Fruit fly (Drosophila melanogaster) whole organism, embryonic: ENCODE results near the gene CG14995.

Experiments used
- CG11085 ChIP-seq: fragments of 200-800 bp; sonication (Bioruptor generic); IDR thresholded peaks from 2 replicates; pipeline ENCODE4 v1.3.6; 2022; ENCODE audit warnings: missing biosample characterization, missing genetic modification characterization
- CG12236 ChIP-seq: fragments of 200-800 bp; sonication (Bioruptor generic); optimal IDR thresholded peaks from 2 replicates; lab custom pipeline; 2016; ENCODE audit warnings: missing biosample characterization, missing genetic modification characterization
- CG17359 ChIP-seq: fragments of 200-800 bp; sonication (Bioruptor generic); optimal IDR thresholded peaks from 3 replicates; lab custom pipeline; 2018; ENCODE audit warnings: missing biosample characterization, mild to moderate bottlenecking, missing genetic modification characterization, moderate library complexity
- CG2199 ChIP-seq: fragments of 200-800 bp; sonication (Bioruptor generic); IDR thresholded peaks from 3 replicates; pipeline ENCODE4 v1.3.6; 2022; ENCODE audit warnings: missing biosample characterization, missing genetic modification characterization
- CG4707 ChIP-seq: fragments of 200-800 bp; sonication (Bioruptor generic); optimal IDR thresholded peaks from 2 replicates; lab custom pipeline; 2018; ENCODE audit warnings: missing biosample characterization, mild to moderate bottlenecking, missing genetic modification characterization, moderate library complexity
- CG6175 ChIP-seq: fragments of 200-800 bp; sonication (Bioruptor generic); IDR thresholded peaks from 3 replicates; pipeline ENCODE4 v1.3.6; 2022; ENCODE audit warnings: missing biosample characterization, missing genetic modification characterization
- CG6272 ChIP-seq: fragments of 200-800 bp; sonication (Bioruptor generic); IDR thresholded peaks from 2 replicates; pipeline ENCODE4 v1.3.6; 2022; ENCODE audit warnings: missing biosample characterization, missing genetic modification characterization
- CG6791 ChIP-seq: fragments of 200-800 bp; sonication (Bioruptor generic); IDR thresholded peaks from 3 replicates; pipeline ENCODE4 v1.3.6; 2022; ENCODE audit warnings: missing biosample characterization, missing genetic modification characterization; ENCODE audit not compliant: partially characterized antibody
- CG7357 ChIP-seq: fragments of 200-800 bp; sonication (Bioruptor generic); IDR thresholded peaks from 3 replicates; pipeline ENCODE4 v1.3.6; 2022; ENCODE audit warnings: missing biosample characterization, missing genetic modification characterization
- CG7745 ChIP-seq: fragments of 200-800 bp; sonication (Bioruptor generic); optimal IDR thresholded peaks from 2 replicates; lab custom pipeline; 2018; ENCODE audit warnings: missing biosample characterization, mild to moderate bottlenecking, missing genetic modification characterization, moderate library complexity
- CG8290 ChIP-seq, 3 experiments: fragments of 200-800 bp; sonication (Bioruptor generic); optimal IDR thresholded peaks; 2 replicates each; lab custom pipeline; 2016 to 2019; ENCODE audit warnings: missing biosample characterization in 3 of 3, missing genetic modification characterization in 3 of 3, mild to moderate bottlenecking in 2 of 3, moderate library complexity in 1 of 3
- D19A ChIP-seq: fragments of 200-800 bp; optimal IDR thresholded peaks from 3 replicates; lab custom pipeline; 2019; ENCODE audit warnings: missing biosample characterization, mild to moderate bottlenecking, missing genetic modification characterization, moderate library complexity
- Dbx ChIP-seq: fragments of 200-800 bp; sonication (Bioruptor generic); IDR thresholded peaks from 3 replicates; pipeline ENCODE4 v1.3.6; 2022; ENCODE audit warnings: missing biosample characterization, missing genetic modification characterization
- E2f2 ChIP-seq: fragments of 200-800 bp; sonication (Bioruptor generic); IDR thresholded peaks from 2 replicates; pipeline ENCODE4 v1.3.6; 2022; ENCODE audit warnings: missing biosample characterization, missing genetic modification characterization
- Med ChIP-seq: fragments of 200-800 bp; sonication (Bioruptor generic); peaks from one replicate; lab custom pipeline; 2016; ENCODE audit warnings: missing biosample characterization, missing genetic modification characterization, mild to moderate bottlenecking, inconsistent platforms, moderate library complexity
- Optix ChIP-seq: fragments of 200-800 bp; sonication (Bioruptor generic); IDR thresholded peaks from 3 replicates; pipeline ENCODE4 v1.3.6; 2022; ENCODE audit warnings: missing biosample characterization, missing genetic modification characterization
- Pdp1 ChIP-seq, 2 experiments: fragments of 200-800 bp; sonication (Bioruptor generic); optimal IDR thresholded peaks; 3 replicates each; lab custom pipeline; 2016; ENCODE audit warnings: missing biosample characterization in 2 of 2, missing genetic modification characterization in 2 of 2, mild to moderate bottlenecking in 1 of 2, moderate library complexity in 1 of 2
- Sox100B ChIP-seq: fragments of 200-800 bp; sonication (Bioruptor generic); optimal IDR thresholded peaks from 3 replicates; lab custom pipeline; 2018; ENCODE audit warnings: missing biosample characterization, mild to moderate bottlenecking, missing genetic modification characterization
- YL-1 ChIP-seq: fragments of 200-800 bp; sonication (Bioruptor generic); optimal IDR thresholded peaks from 3 replicates; lab custom pipeline; 2017; ENCODE audit warnings: missing biosample characterization, mild to moderate bottlenecking, missing genetic modification characterization
- ara ChIP-seq: fragments of 200-800 bp; sonication (Bioruptor generic); IDR thresholded peaks from 2 replicates; pipeline ENCODE4 v1.3.6; 2022; ENCODE audit warnings: missing biosample characterization, missing genetic modification characterization
- bowl ChIP-seq: fragments of 200-800 bp; sonication (Bioruptor generic); IDR thresholded peaks from 2 replicates; pipeline ENCODE4 v1.3.6; 2022; ENCODE audit warnings: missing biosample characterization, missing genetic modification characterization
- ci ChIP-seq: fragments of 200-800 bp; sonication (Bioruptor generic); IDR thresholded peaks from 3 replicates; pipeline ENCODE4 v1.3.6; 2022; ENCODE audit warnings: missing biosample characterization, missing genetic modification characterization
- croc ChIP-seq: fragments of 200-800 bp; sonication (Bioruptor generic); conservative IDR thresholded peaks from 3 replicates; pipeline ENCODE4 v1.3.6; 2022; ENCODE audit warnings: missing biosample characterization, missing genetic modification characterization
- eve ChIP-seq, 2 experiments: fragments of >200 bp; optimal IDR thresholded peaks; 2 replicates each; lab custom pipeline; 2017; ENCODE audit warnings: missing biosample characterization in 2 of 2, missing genetic modification characterization in 2 of 2
- gcm ChIP-seq: fragments of 200-800 bp; sonication (Bioruptor generic); optimal IDR thresholded peaks from 2 replicates; lab custom pipeline; 2019; ENCODE audit warnings: missing biosample characterization, mild to moderate bottlenecking, missing genetic modification characterization, moderate library complexity
- grau ChIP-seq: fragments of 200-800 bp; optimal IDR thresholded peaks from 3 replicates; lab custom pipeline; 2019; ENCODE audit warnings: missing biosample characterization, mild to moderate bottlenecking, missing genetic modification characterization, moderate library complexity
- gsb ChIP-seq: fragments of 200-800 bp; sonication (Bioruptor generic); IDR thresholded peaks from 2 replicates; pipeline ENCODE4 v1.3.6; 2022; ENCODE audit warnings: missing biosample characterization, missing genetic modification characterization
- hkb ChIP-seq, 2 experiments: fragments of 200-800 bp in 1 of 2; fragments of >200 bp in 1 of 2; sonication (Bioruptor generic) in 1 of 2; IDR thresholded peaks in 1 of 2; optimal IDR thresholded peaks in 1 of 2; 2 replicates each; pipeline versions ENCODE4 v1.3.6 to Lab custom; 2017 to 2022; ENCODE audit warnings: missing biosample characterization in 1 of 2, missing genetic modification characterization in 1 of 2
- lab ChIP-seq: fragments of 200-800 bp; sonication (Bioruptor generic); optimal IDR thresholded peaks from 3 replicates; lab custom pipeline; 2017; ENCODE audit warnings: missing biosample characterization, missing genetic modification characterization, mild to moderate bottlenecking, moderate library complexity, missing genetic modification reagents
- lov ChIP-seq, 2 experiments: fragments of 200-800 bp in 1 of 2; fragments of >200 bp in 1 of 2; sonication (Bioruptor generic) in 1 of 2; IDR thresholded peaks in 1 of 2; optimal IDR thresholded peaks in 1 of 2; 2 replicates in 1 of 2; 3 replicates in 1 of 2; pipeline versions ENCODE4 v1.3.6 to Lab custom; 2017 to 2022; ENCODE audit warnings: missing biosample characterization in 1 of 2, missing genetic modification characterization in 1 of 2
- nerfin-2 ChIP-seq: fragments of 200-800 bp; sonication (Bioruptor generic); IDR thresholded peaks from 2 replicates; pipeline ENCODE4 v1.3.6; 2022; ENCODE audit warnings: missing biosample characterization, missing genetic modification characterization; ENCODE audit not compliant: partially characterized antibody
- nom ChIP-seq: fragments of 200-800 bp; sonication (Bioruptor generic); optimal IDR thresholded peaks from 2 replicates; lab custom pipeline; 2017; ENCODE audit warnings: missing biosample characterization, missing genetic modification characterization, mild to moderate bottlenecking, moderate library complexity, missing genetic modification reagents
- odd ChIP-seq: fragments of 200-800 bp; sonication (Bioruptor generic); optimal IDR thresholded peaks from 2 replicates; lab custom pipeline; 2017; ENCODE audit warnings: missing biosample characterization, mild to moderate bottlenecking, missing genetic modification characterization
- row ChIP-seq: fragments of 200-800 bp; sonication (Bioruptor generic); IDR thresholded peaks from 3 replicates; pipeline ENCODE4 v1.3.6; 2022; ENCODE audit warnings: missing biosample characterization, missing genetic modification characterization
- seq ChIP-seq: fragments of 200-800 bp; sonication (Bioruptor generic); IDR thresholded peaks from 2 replicates; pipeline ENCODE4 v1.3.6; 2022; ENCODE audit warnings: missing biosample characterization, missing genetic modification characterization
- slp2 ChIP-seq: fragments of 200-800 bp; sonication (Bioruptor generic); optimal IDR thresholded peaks from 2 replicates; lab custom pipeline; 2016; ENCODE audit warnings: missing biosample characterization, missing genetic modification characterization
- sna ChIP-seq: fragments of 200-800 bp; sonication (Bioruptor generic); IDR thresholded peaks from 2 replicates; pipeline ENCODE4 v1.3.6; 2022; ENCODE audit warnings: missing biosample characterization, missing genetic modification characterization; ENCODE audit not compliant: partially characterized antibody
- sqz ChIP-seq: fragments of 200-800 bp; sonication (Bioruptor generic); optimal IDR thresholded peaks from 3 replicates; lab custom pipeline; 2018; ENCODE audit warnings: missing biosample characterization, mild to moderate bottlenecking, missing genetic modification characterization
- vvl ChIP-seq: fragments of 200-800 bp; sonication (Bioruptor generic); IDR thresholded peaks from 2 replicates; pipeline ENCODE4 v1.3.6; 2022; ENCODE audit warnings: missing biosample characterization, missing genetic modification characterization
- wek ChIP-seq: fragments of 200-800 bp; sonication (Bioruptor generic); optimal IDR thresholded peaks from 3 replicates; lab custom pipeline; 2018; ENCODE audit warnings: missing biosample characterization, mild to moderate bottlenecking, missing genetic modification characterization, moderate library complexity
- wor ChIP-seq: fragments of 200-800 bp; sonication (Bioruptor generic); IDR thresholded peaks from 2 replicates; pipeline ENCODE4 v1.3.6; 2022; ENCODE audit warnings: missing biosample characterization, missing genetic modification characterization

Gene CG14995

DNA sequence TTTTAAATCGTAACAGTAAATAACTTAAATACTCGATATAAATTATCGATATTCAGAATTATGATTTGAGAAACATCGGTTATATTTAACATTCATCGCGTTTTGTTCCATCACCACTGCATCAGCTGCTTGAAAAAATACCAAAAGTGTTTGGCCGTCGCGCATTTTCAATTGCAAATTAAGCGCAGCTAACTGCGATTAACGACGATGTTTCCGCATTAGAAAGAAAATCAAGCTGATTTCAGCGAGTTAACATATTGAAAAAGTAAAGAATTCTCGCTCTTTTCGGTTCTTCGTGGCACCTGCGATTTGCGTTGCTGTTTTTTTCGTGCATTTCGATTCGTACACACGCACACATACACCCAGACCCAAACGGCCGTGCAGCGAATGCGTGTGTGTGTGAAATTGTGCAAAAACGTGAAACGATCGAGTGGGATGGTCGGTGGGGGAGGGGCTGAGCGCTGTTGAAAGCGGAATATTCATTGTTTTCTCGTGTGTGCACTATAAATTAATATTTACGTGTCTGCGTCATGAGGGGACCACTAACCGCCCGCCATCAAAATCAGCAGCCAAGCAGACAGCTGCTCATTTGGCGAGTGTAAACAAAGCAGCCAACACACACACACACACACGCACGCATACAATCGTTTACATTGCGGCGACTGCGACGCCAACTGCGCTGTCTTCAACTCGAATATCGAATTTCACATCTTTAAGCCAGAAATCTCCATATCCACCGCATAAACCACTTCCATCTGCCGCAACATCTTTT is 5.2 kb upstream of the CG14995 start, which contains the start of gene Ack (continued):
- TF ChIP-seq nerfin-2 (peak; percentile 65), CG7745 (tag; lab: Kevin White, UChicago) (no peak)

dm6 chr3L:4107120-4107519 is 4.1 kb upstream of the CG14995 start:
- TF ChIP-seq lov (optimal IDR thresholded peaks at IDR 0.05; lab: Kevin White, UChicago) (no peak), lov (GFP tag; IDR thresholded peaks at IDR 0.05; lab: Robert Waterston, UW) (0 out of 3 replicates have a peak, but pooled peaks have one; percentile 34), hkb (optimal IDR thresholded peaks at IDR 0.05; lab: Kevin White, UChicago) (no peak), hkb (GFP tag; IDR thresholded peaks at IDR 0.05; lab: Robert Waterston, UW) (0 out of 2 replicates have a peak, but pooled peaks have one; percentile 23), ci (GFP tag; lab: Robert Waterston, UW) (0 out of 3 replicates have a peak, but pooled peaks have one; percentile 29), CG6175 (0 out of 3 replicates have a peak, but pooled peaks have one; percentile 26), bowl (GFP tag; lab: Robert Waterston, UW) (no peak), odd (no peak), gsb (GFP tag; lab: Robert Waterston, UW) (0 out of 2 replicates have a peak, but pooled peaks have one; percentile 22), nom (GFP tag; lab: Kevin White, UChicago) (peak; percentile 24), CG6272 (GFP tag; lab: Robert Waterston, UW) (no peak), CG2199 (GFP tag; lab: Robert Waterston, UW) (0 out of 3 replicates have a peak, but pooled peaks have one; percentile 49), gcm (GFP tag; lab: Kevin White, UChicago) (peak; percentile 12), CG6791 (GFP tag; lab: Robert Waterston, UW) (no peak), CG4707 (GFP tag; lab: Kevin White, UChicago) (peak; percentile 46), vvl (peak; percentile 25; the same call in 1 of the 2 replicates), slp2 (GFP tag; lab: Kevin White, UChicago) (no peak), wor (GFP tag; lab: Robert Waterston, UW) (no peak), Med (peak; percentile 52), CG12236 (GFP tag; lab: Kevin White, UChicago) (no peak), E2f2 (GFP tag; lab: Robert Waterston, UW) (no peak; the same call in 1 of the 2 replicates), wek (GFP tag; lab: Kevin White, UChicago) (peak; percentile 5), sna (GFP tag; lab: Robert Waterston, UW) (no peak), CG8290 (GFP tag; optimal IDR thresholded peaks at IDR 0.05; lab: Kevin White, UChicago) (no peak), CG8290 (tag; optimal IDR thresholded peaks at IDR 0.05; lab: Kevin White, UChicago) (peak in 1 of 2 experiments; percentile 27), row (GFP tag; lab: Robert Waterston, UW) (no peak), CG11085 (GFP tag; lab: Robert Waterston, UW) (no peak), sqz (GFP tag; lab: Kevin White, UChicago) (no peak), grau (tag; lab: Kevin White, UChicago) (peak; percentile 7), croc (GFP tag; lab: Robert Waterston, UW) (no peak), ara (0 out of 2 replicates have a peak, but pooled peaks have one; percentile 7), lab (peak; percentile 27), YL-1 (GFP tag; lab: Kevin White, UChicago) (peak; percentile 1), CG17359 (tag; lab: Kevin White, UChicago) (peak; percentile 5), eve (GFP tag; optimal IDR thresholded peaks at IDR 0.05; lab: Kevin White, UChicago) (no peak), Optix (GFP tag; lab: Robert Waterston, UW) (no peak), Dbx (GFP tag; lab: Robert Waterston, UW) (0 out of 3 replicates have a peak, but pooled peaks have one; percentile 36), D19A (no peak), seq (GFP tag; lab: Robert Waterston, UW) (no peak), Pdp1 (GFP tag; optimal IDR thresholded peaks at IDR 0.05; lab: Kevin White, UChicago) (peak in 1 of 2 experiments; percentile 36), CG7357 (no peak), Sox100B (GFP tag; lab: Kevin White, UChicago) (no peak)
